Worm (Caenorhabditis elegans): ENCODE results near the gene grl-27.

- TF ChIP-seq nhr-12 (tag; optimal IDR thresholded peaks at IDR 0.05) (no peak), elt-1 (tag; optimal IDR thresholded peaks at IDR 0.05) (no peak), nhr-237 (tag; optimal IDR thresholded peaks at IDR 0.05) (no peak), nhr-11 (tag; optimal IDR thresholded peaks at IDR 0.05) (no peak), lin-13 (GFP tag; optimal IDR thresholded peaks at IDR 0.05) (no peak), mdl-1 (tag; optimal IDR thresholded peaks at IDR 0.05) (no peak), ztf-4 (tag; optimal IDR thresholded peaks at IDR 0.05) (no peak), zag-1 (tag; optimal IDR thresholded peaks at IDR 0.05) (no peak), ZK546.5 (tag; optimal IDR thresholded peaks at IDR 0.05) (no peak), dmd-4 (tag; optimal IDR thresholded peaks at IDR 0.05) (no peak), nhr-10 (tag; optimal IDR thresholded peaks at IDR 0.05) (no peak), elt-3 (tag; optimal IDR thresholded peaks at IDR 0.05) (no peak), unc-55 (GFP tag; optimal IDR thresholded peaks at IDR 0.05) (no peak), unc-62 (GFP tag; optimal IDR thresholded peaks at IDR 0.05) (no peak)
Observed at ce11 chrV:3583622-3584021, 8.0 kb upstream of the grl-27 start.
